Worm (Caenorhabditis elegans) whole organism, L4/young adult: ENCODE results near the gene nhx-3.

Experiments used
- dao-5 ChIP-seq: sonication (generic microtip); optimal IDR thresholded peaks from 2 replicates; lab custom pipeline; 2016; ENCODE audit warnings: missing genotype, missing genetic modification characterization, moderate library complexity, missing compliant biosample characterization
- him-1 ChIP-seq: sonication (generic microtip); optimal IDR thresholded peaks from 2 replicates; lab custom pipeline; 2016; ENCODE audit warnings: missing genotype, missing genetic modification reagents, missing genetic modification characterization, missing compliant biosample characterization

DNA sequence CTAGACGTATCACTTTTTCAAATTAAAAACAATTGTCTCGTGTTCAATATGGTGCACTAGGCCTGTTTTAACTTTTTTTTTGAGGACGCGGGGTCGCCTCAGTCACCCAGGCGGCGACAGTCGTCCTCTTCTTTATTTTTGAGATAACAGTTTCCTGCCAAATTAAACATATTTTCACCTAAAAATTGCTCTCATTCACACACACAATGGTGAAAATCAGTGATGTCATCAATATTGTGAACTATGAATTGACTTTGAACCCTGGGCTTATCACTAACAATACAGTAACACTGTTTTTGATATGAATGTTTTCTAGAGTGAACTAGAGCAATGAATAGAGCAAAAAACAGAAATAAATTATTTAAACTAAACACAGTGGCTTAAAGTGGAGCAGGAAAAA, 24.0 kb downstream of the nhx-3 start:
- TF ChIP-seq him-1 (tag; lab: Kevin White, UChicago) = no peak
- TF ChIP-seq dao-5 (tag; lab: Kevin White, UChicago) = no peak
